Worm (Caenorhabditis elegans): ENCODE results near the gene col-117.

Gene col-117

ce11 chrIV:8784855-8785327 is 39.1 kb downstream of the col-117 start, which contains the start of gene C33D9.13:
TSS of gene C33D9.13 (minus strand) at chrIV:8785277.
- no peak for TF ChIP-seq pax-1 (tag; optimal IDR thresholded peaks at IDR 0.05)
- peak; percentile 33 for TF ChIP-seq ceh-48 (tag; optimal IDR thresholded peaks at IDR 0.05)

DNA sequence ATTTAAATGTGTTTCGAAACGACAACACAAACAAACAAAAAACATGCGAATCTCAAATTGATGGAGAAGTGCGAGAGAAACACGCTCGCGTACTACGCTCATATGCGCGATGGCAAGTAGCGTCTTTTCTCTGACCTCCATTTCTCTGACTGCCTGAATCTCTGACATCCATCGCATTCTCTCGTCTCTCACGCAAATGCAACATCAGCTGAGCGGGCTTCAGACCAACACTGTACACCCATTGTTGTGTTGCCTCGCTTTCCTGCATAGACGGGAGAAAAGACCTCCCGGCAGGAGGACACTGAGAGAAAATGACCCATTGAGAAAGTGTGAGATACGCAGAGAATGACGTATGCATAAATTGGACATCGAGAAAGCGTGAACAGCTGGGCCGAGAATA is 41.8 kb downstream of the col-117 start:
- TF ChIP-seq dmd-4 (tag; optimal IDR thresholded peaks at IDR 0.05; ENCODE audit: borderline replicate concordance): no peak
- no peak for TF ChIP-seq K09A11.1 (tag; optimal IDR thresholded peaks at IDR 0.05; ENCODE audit: insufficient read depth)
- TF ChIP-seq syd-9 (tag; optimal IDR thresholded peaks at IDR 0.05): peak; percentile 47
- TF ChIP-seq hlh-13 (GFP tag; optimal IDR thresholded peaks at IDR 0.05): no peak
- TF ChIP-seq zip-5 (tag; optimal IDR thresholded peaks at IDR 0.05): no peak
- TF ChIP-seq odd-2 (tag; optimal IDR thresholded peaks at IDR 0.05): no peak
- no peak for TF ChIP-seq ama-1 (optimal IDR thresholded peaks at IDR 0.05)
- no peak for TF ChIP-seq ceh-19 (GFP tag; optimal IDR thresholded peaks at IDR 0.05)
- TF ChIP-seq ceh-24 (tag; optimal IDR thresholded peaks at IDR 0.05): no peak
- no peak for TF ChIP-seq npax-4 (tag; optimal IDR thresholded peaks at IDR 0.05)
- no peak for TF ChIP-seq nhr-232 (tag; optimal IDR thresholded peaks at IDR 0.05)
- TF ChIP-seq sdc-2 (tag; optimal IDR thresholded peaks at IDR 0.05): peak; percentile 40
- TF ChIP-seq ztf-16 (tag; optimal IDR thresholded peaks at IDR 0.05): peak; percentile 19
- peak; percentile 81 for TF ChIP-seq pros-1 (tag; optimal IDR thresholded peaks at IDR 0.05)
- TF ChIP-seq madf-2 (tag; optimal IDR thresholded peaks at IDR 0.05): peak; percentile 0
- TF ChIP-seq sox-4 (tag; optimal IDR thresholded peaks at IDR 0.05): no peak
- TF ChIP-seq hlh-30 (tag; optimal IDR thresholded peaks at IDR 0.05; ENCODE audit: insufficient read depth): peak; percentile 91
- no peak for TF ChIP-seq pag-3 (tag; optimal IDR thresholded peaks at IDR 0.05; ENCODE audit: borderline replicate concordance)
- TF ChIP-seq F13H6.1 (tag; optimal IDR thresholded peaks at IDR 0.05): peak; percentile 68
- TF ChIP-seq K02D7.2 (tag; optimal IDR thresholded peaks at IDR 0.05): no peak
- no peak for TF ChIP-seq tbx-7 (tag; optimal IDR thresholded peaks at IDR 0.05)
- peak; percentile 35 for TF ChIP-seq ceh-6 (GFP tag; optimal IDR thresholded peaks at IDR 0.05)
- TF ChIP-seq unc-86 (tag; optimal IDR thresholded peaks at IDR 0.05): peak; percentile 17
- TF ChIP-seq ceh-45 (GFP tag; IDR thresholded peaks at IDR 0.05): no peak
- TF ChIP-seq pax-1 (tag; optimal IDR thresholded peaks at IDR 0.05): peak; percentile 31
- peak; percentile 66 for TF ChIP-seq dve-1 (tag; optimal IDR thresholded peaks at IDR 0.05)
- no peak for TF ChIP-seq ttx-3 (tag; optimal IDR thresholded peaks at IDR 0.05)
- TF ChIP-seq pat-9 (tag; optimal IDR thresholded peaks at IDR 0.05): no peak
- peak; percentile 92 for TF ChIP-seq unc-55 (GFP tag; optimal IDR thresholded peaks at IDR 0.05)
- TF ChIP-seq ceh-9 (tag; optimal IDR thresholded peaks at IDR 0.05): no peak
- TF ChIP-seq ceh-48 (tag; optimal IDR thresholded peaks at IDR 0.05): no peak
- no peak for TF ChIP-seq mec-3 (tag; optimal IDR thresholded peaks at IDR 0.05; ENCODE audit: borderline replicate concordance)
- TF ChIP-seq ets-4 (tag; optimal IDR thresholded peaks at IDR 0.05): peak; percentile 38
- peak; percentile 44 for TF ChIP-seq elt-2 (tag; optimal IDR thresholded peaks at IDR 0.05)
- TF ChIP-seq nhr-11 (tag; optimal IDR thresholded peaks at IDR 0.05): no peak
- TF ChIP-seq ceh-30 (tag; optimal IDR thresholded peaks at IDR 0.05): peak; percentile 32
- peak; percentile 12 for TF ChIP-seq lim-6 (tag; optimal IDR thresholded peaks at IDR 0.05)
- no peak for TF ChIP-seq C08G9.2 (tag; optimal IDR thresholded peaks at IDR 0.05)
- peak; percentile 79 for TF ChIP-seq rnt-1 (tag; optimal IDR thresholded peaks at IDR 0.05)
- TF ChIP-seq ref-2 (tag; optimal IDR thresholded peaks at IDR 0.05): peak; percentile 97
- TF ChIP-seq ceh-2 (tag; optimal IDR thresholded peaks at IDR 0.05): peak; percentile 75
- TF ChIP-seq tbx-2 (tag; optimal IDR thresholded peaks at IDR 0.05): peak; percentile 90
- peak; percentile 36 for TF ChIP-seq che-1 (tag; optimal IDR thresholded peaks at IDR 0.05)
- TF ChIP-seq ahr-1 (tag; optimal IDR thresholded peaks at IDR 0.05): no peak
- no peak for TF ChIP-seq hlh-6 (tag; optimal IDR thresholded peaks at IDR 0.05)
- TF ChIP-seq ceh-22 (tag; optimal IDR thresholded peaks at IDR 0.05): peak; percentile 73
- no peak for TF ChIP-seq unc-3 (GFP tag; conservative IDR thresholded peaks at IDR 0.05)
- TF ChIP-seq unc-3 (tag; optimal IDR thresholded peaks at IDR 0.05): peak; percentile 41
- TF ChIP-seq ceh-31 (tag; optimal IDR thresholded peaks at IDR 0.05): peak; percentile 94
- no peak for TF ChIP-seq fkh-6 (tag; optimal IDR thresholded peaks at IDR 0.05)
- TF ChIP-seq eyg-1 (tag; optimal IDR thresholded peaks at IDR 0.05): no peak

Measured in whole organism, late embryonic.